Worm (Caenorhabditis elegans): ENCODE measurements around the gene F42A9.7.

F42A9.7 gene

DNA sequence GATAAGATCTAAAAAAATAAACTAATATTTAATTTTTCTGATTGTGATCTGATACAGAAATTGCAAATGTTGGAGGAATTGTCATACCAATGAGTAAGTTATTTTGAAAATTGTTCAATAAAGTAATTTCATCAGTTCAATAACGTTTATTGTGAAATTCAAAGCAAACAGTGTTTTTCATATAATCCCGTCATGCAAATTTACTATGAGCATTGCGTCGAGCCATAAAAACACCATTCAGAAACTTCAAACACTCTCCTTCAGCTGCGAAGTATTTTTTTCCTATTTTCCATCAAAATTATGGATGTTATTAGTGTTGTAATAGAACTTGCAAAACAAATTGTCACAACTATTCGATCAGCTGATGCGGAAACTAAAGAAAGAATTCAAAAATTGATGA lies 34.9 kb upstream of the F42A9.7 start, which contains the start of gene C49C8.8:
TSS of gene C49C8.8 (plus strand) at position 301 of the 400 bp plus-strand sequence.
- TF ChIP-seq nhr-19 (GFP tag; conservative IDR thresholded peaks at IDR 0.05) (no peak), zag-1 (tag; optimal IDR thresholded peaks at IDR 0.05) (no peak)

ce11 chrIV:8650696-8651095 lies 33.7 kb upstream of the F42A9.7 start, which contains the start of gene C49C8.2:
C49C8.2 (plus strand) TSS chrIV:8651088.
- TF ChIP-seq elt-3 (tag; optimal IDR thresholded peaks at IDR 0.05) (no peak), nhr-90 (tag; optimal IDR thresholded peaks at IDR 0.05; ENCODE audit: poor library complexity) (no peak), isw-1 (GFP tag; IDR thresholded peaks at IDR 0.05) (no peak), mep-1 (tag; optimal IDR thresholded peaks at IDR 0.05) (peak; percentile 19), ceh-90 (tag; optimal IDR thresholded peaks at IDR 0.05) (no peak), ama-1 (optimal IDR thresholded peaks at IDR 0.05) (no peak), lsy-2 (tag; optimal IDR thresholded peaks at IDR 0.05) (peak in 1 of 2 experiments; percentile 30), lir-3 (tag; optimal IDR thresholded peaks at IDR 0.05; ENCODE audit: poor library complexity) (no peak), mab-9 (GFP tag; IDR thresholded peaks at IDR 0.05) (no peak), xbp-1 (tag; optimal IDR thresholded peaks at IDR 0.05) (no peak), tlp-1 (tag; optimal IDR thresholded peaks at IDR 0.05) (no peak), skn-1 (tag; optimal IDR thresholded peaks at IDR 0.05) (no peak), blmp-1 (tag; optimal IDR thresholded peaks at IDR 0.05) (peak; percentile 19), hlh-17 (GFP tag; optimal IDR thresholded peaks at IDR 0.05; ENCODE audit: borderline replicate concordance) (no peak), efl-1 (optimal IDR thresholded peaks at IDR 0.05) (peak in 1 of 2 experiments; percentile 29), efl-1 (GFP tag; optimal IDR thresholded peaks at IDR 0.05 in 1 of 2) (no peak), lin-13 (GFP tag; optimal IDR thresholded peaks at IDR 0.05) (no peak), lin-14 (GFP tag; optimal IDR thresholded peaks at IDR 0.05) (no peak), egl-13 (tag; optimal IDR thresholded peaks at IDR 0.05) (no peak), Y116A8C.19 (tag; optimal IDR thresholded peaks at IDR 0.05; ENCODE audit: borderline replicate concordance) (no peak), ceh-63 (GFP tag; optimal IDR thresholded peaks at IDR 0.05) (no peak), nhr-85 (tag) (peak; percentile 20), unc-30 (tag; optimal IDR thresholded peaks at IDR 0.05) (no peak), dsc-1 (tag; optimal IDR thresholded peaks at IDR 0.05) (peak; percentile 45), vab-15 (tag; optimal IDR thresholded peaks at IDR 0.05) (no peak), sox-4 (tag; optimal IDR thresholded peaks at IDR 0.05) (no peak), grh-1 (GFP tag; IDR thresholded peaks at IDR 0.05) (no peak), ztf-4 (tag; optimal IDR thresholded peaks at IDR 0.05) (no peak), ceh-82 (tag; optimal IDR thresholded peaks at IDR 0.05) (no peak), nhr-77 (tag; optimal IDR thresholded peaks at IDR 0.05) (no peak), rnt-1 (tag; optimal IDR thresholded peaks at IDR 0.05) (no peak), snpc-4 (tag; optimal IDR thresholded peaks at IDR 0.05) (no peak), lin-35 (GFP tag; optimal IDR thresholded peaks at IDR 0.05) (peak in 1 of 2 experiments; percentile 48), nhr-47 (tag; optimal IDR thresholded peaks at IDR 0.05) (no peak), C34B4.2 (tag; optimal IDR thresholded peaks at IDR 0.05) (no peak)

- TF ChIP-seq efl-1 (optimal IDR thresholded peaks at IDR 0.05) (no peak), efl-1 (GFP tag; optimal IDR thresholded peaks at IDR 0.05 in 1 of 2) (peak in 1 of 2 experiments; percentile 48), lin-15B (tag; optimal IDR thresholded peaks at IDR 0.05) (no peak)
Measured at ce11 chrIV:8648502-8648901, 31.6 kb upstream of the F42A9.7 start, which contains the start of gene cyp-33E1. cyp-33E1 (minus strand) TSS chrIV:8648602.

- TF ChIP-seq zag-1 (tag; optimal IDR thresholded peaks at IDR 0.05) (no peak), snu-23 (GFP tag; optimal IDR thresholded peaks at IDR 0.05) (no peak), elt-2 (tag; optimal IDR thresholded peaks at IDR 0.05) (no peak)
Measured at ce11 chrIV:8644432-8644831, 27.5 kb upstream of the F42A9.7 start, which contains the start of gene C49C8.3. C49C8.3 (plus strand) TSS chrIV:8644732.
